Fruit fly (Drosophila melanogaster): Measurements from ENCODE around the gene CG7271.

CG7271 gene

DNA sequence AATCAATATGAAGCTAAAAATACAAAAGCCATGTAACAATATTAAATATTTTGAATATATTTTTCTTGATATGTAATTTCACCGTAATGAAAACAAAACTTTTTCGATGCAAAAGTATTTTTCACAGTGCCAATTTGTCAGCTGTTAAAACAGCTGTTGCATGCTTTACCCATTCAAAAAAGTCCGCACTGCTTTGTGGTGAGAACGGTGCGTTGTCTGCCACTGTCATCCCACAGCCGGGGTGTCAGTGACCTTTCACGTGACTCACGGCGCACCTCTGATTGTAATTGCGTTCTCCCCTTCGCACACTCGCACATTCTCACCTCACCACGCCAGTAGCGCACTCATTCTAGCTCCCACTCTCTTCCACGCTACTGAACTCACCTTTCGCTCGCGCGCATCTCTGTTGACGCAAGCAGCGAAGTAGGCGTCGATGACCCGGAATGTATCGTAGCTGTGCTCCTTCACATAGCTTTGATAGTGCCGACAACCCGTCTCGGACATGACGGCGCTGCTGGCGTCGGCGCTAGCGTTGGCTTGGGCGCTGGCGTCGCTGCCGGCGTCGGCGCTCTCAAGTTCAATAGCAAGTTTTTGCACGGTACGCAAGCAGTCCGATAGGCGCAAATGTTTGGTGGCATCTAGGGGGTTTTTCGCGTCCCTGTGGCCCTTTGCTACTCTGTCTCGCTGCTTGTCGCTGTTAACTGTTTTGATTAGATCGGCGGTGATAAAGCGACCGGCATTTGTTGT lies 32.6 kb downstream of the CG7271 start (continued):
- TF ChIP-seq nom (GFP tag; optimal IDR thresholded peaks at IDR 0.05) (peak; percentile 36), Mes4 (GFP tag; optimal IDR thresholded peaks at IDR 0.05) (no peak), CG13287 (GFP tag; IDR thresholded peaks at IDR 0.05; ENCODE audit: partially characterized antibody) (peak; percentile 81), pros (GFP tag; optimal IDR thresholded peaks at IDR 0.05) (peak; percentile 82), CG5245 (GFP tag; optimal IDR thresholded peaks at IDR 0.05) (no peak), Max (GFP tag; optimal IDR thresholded peaks at IDR 0.05) (no peak), CG13296 (GFP tag; optimal IDR thresholded peaks at IDR 0.05) (peak; percentile 25), CG4282 (GFP tag; optimal IDR thresholded peaks at IDR 0.05) (no peak), ATbp (GFP tag; optimal IDR thresholded peaks at IDR 0.05) (no peak)

DNA sequence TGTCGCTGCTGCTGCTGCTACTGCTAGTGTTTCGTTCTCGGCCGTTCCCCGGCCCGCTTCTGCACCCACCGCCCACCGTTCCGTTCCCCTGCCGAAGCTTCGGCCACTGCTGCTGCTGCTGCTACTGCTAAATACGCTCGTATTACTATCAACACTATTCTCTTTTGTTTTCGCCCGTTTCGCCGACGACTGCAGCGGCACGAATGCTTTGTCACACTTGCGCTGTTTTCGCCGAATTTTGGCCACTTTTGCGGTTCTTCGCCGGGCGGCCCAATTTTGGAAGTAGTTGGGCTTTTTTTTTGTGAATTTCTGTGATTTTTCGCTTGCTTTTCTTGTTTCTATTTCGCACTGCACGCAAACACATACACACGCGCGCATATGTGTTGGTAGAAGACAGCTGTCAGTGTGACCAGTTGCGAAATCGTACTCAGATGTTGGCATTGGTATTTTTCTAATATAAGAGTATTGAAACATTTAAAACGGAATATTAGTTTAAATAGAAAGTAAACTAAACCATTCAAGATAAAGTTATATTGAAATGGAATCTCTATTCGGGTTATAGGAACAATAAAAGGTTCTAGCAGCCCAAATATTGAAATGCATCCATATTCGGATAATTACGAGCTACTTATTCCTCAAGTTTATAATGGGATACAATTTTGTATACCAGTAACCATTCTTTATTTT lies 33.3 kb downstream of the CG7271 start, which contains the start of gene not:
Gene not, minus strand, starts transcription at position 395 of the 687 bp plus-strand sequence.
- no peak for TF ChIP-seq esg (GFP tag; conservative IDR thresholded peaks at IDR 0.05)
- TF ChIP-seq gsb-n (tag; optimal IDR thresholded peaks at IDR 0.05): no peak
- peak; percentile 31 for TF ChIP-seq sug (tag; optimal IDR thresholded peaks at IDR 0.05)
- no peak for TF ChIP-seq shn (GFP tag; optimal IDR thresholded peaks at IDR 0.05)
- no peak for TF ChIP-seq CG30431 (GFP tag; optimal IDR thresholded peaks at IDR 0.05)
- TF ChIP-seq Myb (GFP tag; optimal IDR thresholded peaks at IDR 0.05): no peak
- no peak for TF ChIP-seq CG14050 (GFP tag; IDR thresholded peaks at IDR 0.05)
- no peak for TF ChIP-seq CG12769 (tag; optimal IDR thresholded peaks at IDR 0.05)
- peak; percentile 90 for TF ChIP-seq crol (GFP tag; IDR thresholded peaks at IDR 0.05)
- no peak for TF ChIP-seq Scr (GFP tag; IDR thresholded peaks at IDR 0.05; ENCODE audit: partially characterized antibody)
- no peak for TF ChIP-seq MTF-1 (GFP tag; optimal IDR thresholded peaks at IDR 0.05; ENCODE audit: borderline replicate concordance)
- TF ChIP-seq gt (GFP tag; IDR thresholded peaks at IDR 0.05): no peak
- TF ChIP-seq br (optimal IDR thresholded peaks at IDR 0.05): no peak
- no peak for TF ChIP-seq tll (GFP tag; optimal IDR thresholded peaks at IDR 0.05)
- TF ChIP-seq Hr51 (GFP tag; optimal IDR thresholded peaks at IDR 0.05): no peak
- TF ChIP-seq pzg (GFP tag; optimal IDR thresholded peaks at IDR 0.05): peak; percentile 3
- TF ChIP-seq Oli (tag; optimal IDR thresholded peaks at IDR 0.05): no peak
- peak; percentile 11 for TF ChIP-seq sqz (GFP tag; optimal IDR thresholded peaks at IDR 0.05)
- TF ChIP-seq CG34224 (GFP tag; IDR thresholded peaks at IDR 0.05; ENCODE audit: partially characterized antibody): no peak
- TF ChIP-seq al (GFP tag; IDR thresholded peaks at IDR 0.05): no peak
- TF ChIP-seq chm (GFP tag; IDR thresholded peaks at IDR 0.05): no peak
- no peak for TF ChIP-seq HLH3B (GFP tag; IDR thresholded peaks at IDR 0.05)
- peak; percentile 3 for TF ChIP-seq Dek (tag; optimal IDR thresholded peaks at IDR 0.05)
- TF ChIP-seq MESR4 (GFP tag; optimal IDR thresholded peaks at IDR 0.05): peak; percentile 26
- no peak for TF ChIP-seq CG8478 (optimal IDR thresholded peaks at IDR 0.05)
- peak; percentile 99 for TF ChIP-seq pfk (GFP tag; optimal IDR thresholded peaks at IDR 0.05)
- TF ChIP-seq gfzf (GFP tag; optimal IDR thresholded peaks at IDR 0.05): peak; percentile 67
- no peak for TF ChIP-seq CG12391 (tag; optimal IDR thresholded peaks at IDR 0.05)
- TF ChIP-seq inv (GFP tag; IDR thresholded peaks at IDR 0.05; ENCODE audit: partially characterized antibody): no peak
- no peak for TF ChIP-seq hth (optimal IDR thresholded peaks at IDR 0.05)
- no peak for TF ChIP-seq tup (GFP tag; optimal IDR thresholded peaks at IDR 0.05)
- no peak for TF ChIP-seq CG1529 (GFP tag; optimal IDR thresholded peaks at IDR 0.05)
- no peak for TF ChIP-seq Antp (GFP tag; optimal IDR thresholded peaks at IDR 0.05)
- no peak for TF ChIP-seq Gug (GFP tag; IDR thresholded peaks at IDR 0.05)
- no peak for TF ChIP-seq CG7987 (GFP tag; optimal IDR thresholded peaks at IDR 0.05)
- TF ChIP-seq Mad (GFP tag; optimal IDR thresholded peaks at IDR 0.05): no peak
- TF ChIP-seq so (GFP tag; IDR thresholded peaks at IDR 0.05): no peak
- TF ChIP-seq H15 (GFP tag; IDR thresholded peaks at IDR 0.05): no peak
- no peak for TF ChIP-seq bbx (GFP tag; IDR thresholded peaks at IDR 0.05; ENCODE audit: partially characterized antibody)
